Fruit fly (Drosophila melanogaster) whole organism, embryonic: Measurements from ENCODE around the gene Mst98Ca.

Experiments used
- BEAF-32 ChIP-seq: fragments of 200-800 bp; sonication (Bioruptor generic); optimal IDR thresholded peaks from 3 replicates; lab custom pipeline; 2017; ENCODE audit warnings: missing biosample characterization, missing genetic modification characterization, mild to moderate bottlenecking, moderate library complexity, missing genetic modification reagents
- Bgb ChIP-seq: fragments of 200-800 bp; sonication (Bioruptor generic); IDR thresholded peaks from 2 replicates; pipeline ENCODE4 v1.3.6; 2022; ENCODE audit warnings: missing biosample characterization, missing genetic modification characterization; ENCODE audit not compliant: partially characterized antibody
- CG10209 ChIP-seq: fragments of 200-800 bp; sonication (Bioruptor generic); optimal IDR thresholded peaks from 3 replicates; lab custom pipeline; 2017; ENCODE audit warnings: missing biosample characterization, mild to moderate bottlenecking, missing genetic modification characterization, missing genetic modification reagents
- CG10321 ChIP-seq: fragments of 200-800 bp; sonication (Bioruptor generic); IDR thresholded peaks from 2 replicates; pipeline ENCODE4 v1.3.6; 2022; ENCODE audit warnings: missing biosample characterization, missing genetic modification characterization
- CG11398 ChIP-seq: fragments of 200-800 bp; sonication (Bioruptor generic); optimal IDR thresholded peaks from 2 replicates; lab custom pipeline; 2016; ENCODE audit warnings: missing biosample characterization, missing genetic modification characterization
- CG11504 ChIP-seq: fragments of 200-800 bp; sonication (Bioruptor generic); optimal IDR thresholded peaks from 3 replicates; lab custom pipeline; 2019; ENCODE audit warnings: missing biosample characterization, mild to moderate bottlenecking, missing genetic modification characterization, moderate library complexity
- CG12769 ChIP-seq: fragments of 200-800 bp; sonication (Bioruptor generic); optimal IDR thresholded peaks from 2 replicates; lab custom pipeline; 2019; ENCODE audit warnings: missing biosample characterization, mild to moderate bottlenecking, missing genetic modification characterization, moderate library complexity
- CG15073 ChIP-seq: fragments of 200-800 bp; sonication (Bioruptor generic); optimal IDR thresholded peaks from 2 replicates; lab custom pipeline; 2016; ENCODE audit warnings: missing biosample characterization, missing genetic modification characterization
- CG1529 ChIP-seq: fragments of 200-800 bp; sonication (Bioruptor generic); optimal IDR thresholded peaks from 3 replicates; lab custom pipeline; 2018; ENCODE audit warnings: missing biosample characterization, missing genetic modification characterization
- CG16863 ChIP-seq: fragments of 200-800 bp; sonication (Bioruptor generic); optimal IDR thresholded peaks from 3 replicates; lab custom pipeline; 2016; ENCODE audit warnings: missing biosample characterization, missing genetic modification characterization
- CG17186 ChIP-seq: fragments of 200-800 bp; sonication (Bioruptor generic); optimal IDR thresholded peaks from 3 replicates; lab custom pipeline; 2017; ENCODE audit warnings: missing biosample characterization, missing genetic modification reagents, missing genetic modification characterization
- CG17568 ChIP-seq: fragments of 200-800 bp; sonication (Bioruptor generic); optimal IDR thresholded peaks from 2 replicates; lab custom pipeline; 2018; ENCODE audit warnings: missing biosample characterization, mild to moderate bottlenecking, missing genetic modification characterization, moderate library complexity
- CG18619 ChIP-seq: fragments of 200-800 bp; sonication (Bioruptor generic); optimal IDR thresholded peaks from 3 replicates; lab custom pipeline; 2017; ENCODE audit warnings: missing biosample characterization, mild to moderate bottlenecking, missing genetic modification characterization
- CG3065 ChIP-seq: fragments of 200-800 bp; sonication (Bioruptor generic); optimal IDR thresholded peaks from 2 replicates; lab custom pipeline; 2016; ENCODE audit warnings: missing biosample characterization, missing genetic modification characterization
- CG31224 ChIP-seq: fragments of 200-800 bp; sonication (Bioruptor generic); IDR thresholded peaks from 2 replicates; pipeline ENCODE4 v1.3.6; 2022; ENCODE audit warnings: missing biosample characterization, missing genetic modification characterization
- CG4424 ChIP-seq: fragments of 200-800 bp; sonication (Bioruptor generic); optimal IDR thresholded peaks from 3 replicates; lab custom pipeline; 2016; ENCODE audit warnings: missing biosample characterization, missing genetic modification characterization
- CG4707 ChIP-seq: fragments of 200-800 bp; sonication (Bioruptor generic); optimal IDR thresholded peaks from 2 replicates; lab custom pipeline; 2018; ENCODE audit warnings: missing biosample characterization, mild to moderate bottlenecking, missing genetic modification characterization, moderate library complexity
- CG6654 ChIP-seq: fragments of 200-800 bp; sonication (Bioruptor generic); optimal IDR thresholded peaks from 2 replicates; lab custom pipeline; 2017; ENCODE audit warnings: missing biosample characterization, mild to moderate bottlenecking, missing genetic modification characterization
- CG7372 ChIP-seq: fragments of 200-800 bp; sonication (Bioruptor generic); IDR thresholded peaks from 2 replicates; pipeline ENCODE4 v1.3.6; 2022; ENCODE audit warnings: missing biosample characterization, missing genetic modification characterization
- CG7928 ChIP-seq: fragments of 200-800 bp; sonication (Bioruptor generic); optimal IDR thresholded peaks from 2 replicates; lab custom pipeline; 2017; ENCODE audit warnings: missing biosample characterization, mild to moderate bottlenecking, missing genetic modification characterization
- CG8290 ChIP-seq, 3 experiments: fragments of 200-800 bp; sonication (Bioruptor generic); optimal IDR thresholded peaks; 2 replicates each; lab custom pipeline; 2016 to 2019; ENCODE audit warnings: missing biosample characterization in 3 of 3, missing genetic modification characterization in 3 of 3, mild to moderate bottlenecking in 2 of 3, moderate library complexity in 1 of 3
- CG8359 ChIP-seq: fragments of 200-800 bp; sonication (Bioruptor generic); optimal IDR thresholded peaks from 2 replicates; lab custom pipeline; 2017; ENCODE audit warnings: missing biosample characterization, mild to moderate bottlenecking, missing genetic modification characterization, borderline replicate concordance
- CG8944 ChIP-seq: fragments of 200-800 bp; sonication (Bioruptor generic); optimal IDR thresholded peaks from 3 replicates; lab custom pipeline; 2016; ENCODE audit warnings: missing biosample characterization, missing genetic modification characterization
- CHES-1-like ChIP-seq: fragments of 200-800 bp; sonication (Bioruptor generic); optimal IDR thresholded peaks from 2 replicates; lab custom pipeline; 2016; ENCODE audit warnings: missing biosample characterization, missing genetic modification characterization
- Dip3 ChIP-seq: fragments of 200-800 bp; sonication (Bioruptor generic); optimal IDR thresholded peaks from 3 replicates; lab custom pipeline; 2016; ENCODE audit warnings: missing biosample characterization, missing genetic modification characterization
- E2f1 ChIP-seq: fragments of 200-800 bp; sonication (Bioruptor generic); IDR thresholded peaks from 2 replicates; pipeline ENCODE4 v1.3.6; 2022; ENCODE audit warnings: missing biosample characterization, missing genetic modification characterization
- Fer1 ChIP-seq: fragments of 200-800 bp; sonication (Bioruptor generic); optimal IDR thresholded peaks from 2 replicates; lab custom pipeline; 2017; ENCODE audit warnings: missing biosample characterization, mild to moderate bottlenecking, missing genetic modification characterization
- Mrtf ChIP-seq: fragments of 200-800 bp; sonication (Bioruptor generic); IDR thresholded peaks from 3 replicates; pipeline ENCODE4 v1.3.6; 2022; ENCODE audit warnings: missing biosample characterization, missing genetic modification characterization
- PHDP ChIP-seq: fragments of 200-800 bp; sonication (Bioruptor generic); optimal IDR thresholded peaks from 3 replicates; lab custom pipeline; 2018; ENCODE audit warnings: missing biosample characterization, mild to moderate bottlenecking, missing genetic modification characterization, moderate library complexity
- Tbp ChIP-seq: fragments of >200 bp; optimal IDR thresholded peaks from 2 replicates; lab custom pipeline; 2018; ENCODE audit warnings: missing biosample characterization, missing genetic modification characterization
- ab ChIP-seq: fragments of 200-800 bp; sonication (Bioruptor generic); optimal IDR thresholded peaks from 2 replicates; lab custom pipeline; 2016; ENCODE audit warnings: missing biosample characterization, missing genetic modification characterization
- bsh ChIP-seq, 2 experiments: fragments of 200-800 bp; sonication (Bioruptor generic); optimal IDR thresholded peaks; 2 replicates each; lab custom pipeline; 2017 to 2018; ENCODE audit warnings: mild to moderate bottlenecking in 2 of 2, missing biosample characterization in 2 of 2, missing genetic modification characterization in 2 of 2, moderate library complexity in 1 of 2
- caup ChIP-seq: fragments of 200-800 bp; sonication (Bioruptor generic); optimal IDR thresholded peaks from 3 replicates; lab custom pipeline; 2017; ENCODE audit warnings: missing biosample characterization, mild to moderate bottlenecking, missing genetic modification characterization, moderate library complexity; ENCODE audit not compliant: severe bottlenecking
- disco-r ChIP-seq: fragments of 200-800 bp; sonication (Bioruptor generic); optimal IDR thresholded peaks from 2 replicates; lab custom pipeline; 2016; ENCODE audit warnings: missing biosample characterization, missing genetic modification characterization
- ind ChIP-seq: fragments of 200-800 bp; sonication (Bioruptor generic); optimal IDR thresholded peaks from 3 replicates; lab custom pipeline; 2016; ENCODE audit warnings: missing biosample characterization, missing genetic modification characterization
- inv ChIP-seq: fragments of 200-800 bp; sonication (Bioruptor generic); IDR thresholded peaks from 2 replicates; pipeline ENCODE4 v1.3.6; 2022; ENCODE audit warnings: missing biosample characterization, missing genetic modification characterization; ENCODE audit not compliant: partially characterized antibody
- lab ChIP-seq: fragments of 200-800 bp; sonication (Bioruptor generic); optimal IDR thresholded peaks from 3 replicates; lab custom pipeline; 2017; ENCODE audit warnings: missing biosample characterization, missing genetic modification characterization, mild to moderate bottlenecking, moderate library complexity, missing genetic modification reagents
- sens ChIP-seq: fragments of 200-800 bp; sonication (Bioruptor generic); peaks from one replicate; lab custom pipeline; 2016; ENCODE audit warnings: missing biosample characterization, missing genetic modification characterization
- slbo ChIP-seq: fragments of 200-800 bp; sonication (Bioruptor generic); IDR thresholded peaks from 2 replicates; pipeline ENCODE4 v1.3.6; 2022; ENCODE audit warnings: missing biosample characterization, missing genetic modification characterization
- sna ChIP-seq: fragments of 200-800 bp; sonication (Bioruptor generic); IDR thresholded peaks from 2 replicates; pipeline ENCODE4 v1.3.6; 2022; ENCODE audit warnings: missing biosample characterization, missing genetic modification characterization; ENCODE audit not compliant: partially characterized antibody
- stwl ChIP-seq: fragments of 200-800 bp; sonication (Bioruptor generic); optimal IDR thresholded peaks from 3 replicates; lab custom pipeline; 2018; ENCODE audit warnings: missing biosample characterization, mild to moderate bottlenecking, missing genetic modification characterization, moderate library complexity
- trh ChIP-seq: fragments of 200-800 bp; sonication (Bioruptor generic); optimal IDR thresholded peaks from 2 replicates; lab custom pipeline; 2016; ENCODE audit warnings: missing biosample characterization, missing genetic modification characterization
- unpg ChIP-seq: fragments of 200-800 bp; sonication (Bioruptor generic); optimal IDR thresholded peaks from 3 replicates; lab custom pipeline; 2018; ENCODE audit warnings: missing biosample characterization, mild to moderate bottlenecking, missing genetic modification characterization, moderate library complexity
- vnd ChIP-seq: fragments of 200-800 bp; sonication (Bioruptor generic); IDR thresholded peaks from 3 replicates; pipeline ENCODE4 v1.3.6; 2022; ENCODE audit warnings: missing biosample characterization, missing genetic modification characterization; ENCODE audit not compliant: partially characterized antibody
- wdn ChIP-seq: fragments of 200-800 bp; sonication (Bioruptor generic); IDR thresholded peaks from 2 replicates; pipeline ENCODE4 v1.3.6; 2022; ENCODE audit warnings: missing biosample characterization, missing genetic modification characterization
- wor ChIP-seq: fragments of 200-800 bp; sonication (Bioruptor generic); IDR thresholded peaks from 2 replicates; pipeline ENCODE4 v1.3.6; 2022; ENCODE audit warnings: missing biosample characterization, missing genetic modification characterization
- zen ChIP-seq: fragments of 200-800 bp; sonication (Bioruptor generic); optimal IDR thresholded peaks from 3 replicates; lab custom pipeline; 2018; ENCODE audit warnings: missing biosample characterization, mild to moderate bottlenecking, missing genetic modification characterization, moderate library complexity

The Mst98Ca gene

dm6 chr3R:28339654-28340605 lies 48.8 kb downstream of the Mst98Ca start, which contains the start of the genes Gfat2 and Moca-cyp (continued):
- TF ChIP-seq CG18619 (GFP tag; lab: Kevin White, UChicago) (peak; percentile 67), CG8944 (GFP tag; lab: Kevin White, UChicago) (no peak), vnd (GFP tag; lab: Robert Waterston, UW) (peak; percentile 69), sens (GFP tag; lab: Kevin White, UChicago) (peak; percentile 69), CHES-1-like (GFP tag; lab: Kevin White, UChicago) (peak; percentile 31), CG17568 (GFP tag; lab: Kevin White, UChicago) (no peak), CG8290 (GFP tag; optimal IDR thresholded peaks at IDR 0.05; lab: Kevin White, UChicago) (peak; percentile 49), CG8290 (tag; optimal IDR thresholded peaks at IDR 0.05; lab: Kevin White, UChicago) (peak; percentile 13 to 67), E2f1 (peak; percentile 48), Fer1 (GFP tag; lab: Kevin White, UChicago) (peak; percentile 66), CG11504 (tag; lab: Kevin White, UChicago) (peak; percentile 74), Bgb (GFP tag; lab: Robert Waterston, UW) (peak; percentile 66), ab (GFP tag; lab: Kevin White, UChicago) (no peak), CG31224 (GFP tag; lab: Robert Waterston, UW) (peak; percentile 55; the same call in 1 of the 2 replicates), lab (GFP tag; lab: Kevin White, UChicago) (peak; percentile 81), CG10209 (GFP tag; lab: Kevin White, UChicago) (peak; percentile 73), stwl (tag; lab: Kevin White, UChicago) (peak; percentile 33), slbo (GFP tag; lab: Robert Waterston, UW) (peak; percentile 73), CG8359 (GFP tag; lab: Kevin White, UChicago) (peak; percentile 10), Mrtf (GFP tag; lab: Robert Waterston, UW) (peak; percentile 45; the same call in 1 of the 3 replicates), Tbp (GFP tag; lab: Kevin White, UChicago) (no peak), zen (no peak), CG1529 (GFP tag; lab: Kevin White, UChicago) (peak; percentile 12), CG16863 (GFP tag; lab: Kevin White, UChicago) (no peak), CG4707 (GFP tag; lab: Kevin White, UChicago) (peak; percentile 43), BEAF-32 (GFP tag; lab: Kevin White, UChicago) (peak; percentile 72), CG6654 (peak; percentile 14), CG12769 (tag; lab: Kevin White, UChicago) (no peak), CG10321 (GFP tag; lab: Robert Waterston, UW) (peak; percentile 63), bsh (GFP tag; optimal IDR thresholded peaks at IDR 0.05; lab: Kevin White, UChicago) (peak in 1 of 2 experiments; percentile 58), CG7928 (GFP tag; lab: Kevin White, UChicago) (peak; percentile 88), CG15073 (GFP tag; lab: Kevin White, UChicago) (no peak), wdn (GFP tag; lab: Robert Waterston, UW) (no peak; the same call in 1 of the 2 replicates), caup (peak; percentile 62), sna (GFP tag; lab: Robert Waterston, UW) (peak; percentile 45; the same call in 1 of the 2 replicates), trh (GFP tag; lab: Kevin White, UChicago) (peak; percentile 16), CG11398 (GFP tag; lab: Kevin White, UChicago) (no peak), CG17186 (GFP tag; lab: Kevin White, UChicago) (no peak), inv (GFP tag; lab: Robert Waterston, UW) (peak; percentile 65), unpg (GFP tag; lab: Kevin White, UChicago) (peak; percentile 51), CG7372 (GFP tag; lab: Robert Waterston, UW) (peak; percentile 47; the same call in 1 of the 2 replicates), PHDP (peak; percentile 75), Dip3 (GFP tag; lab: Kevin White, UChicago) (peak; percentile 12), wor (GFP tag; lab: Robert Waterston, UW) (no peak), CG3065 (GFP tag; lab: Kevin White, UChicago) (no peak), ind (GFP tag; lab: Kevin White, UChicago) (peak; percentile 65), CG4424 (GFP tag; lab: Kevin White, UChicago) (peak; percentile 57), disco-r (GFP tag; lab: Kevin White, UChicago) (no peak)
